Worm (Caenorhabditis elegans) whole organism, mixed stage, embryonic: ENCODE measurements around the gene gyf-1.

Source experiments
- M03D4.4 ChIP-seq: sonication (generic microtip); optimal IDR thresholded peaks from 2 replicates; lab custom pipeline; 2017; ENCODE audit warnings: mild to moderate bottlenecking, missing genetic modification characterization, missing compliant biosample characterization
- bed-3 ChIP-seq: fragments of 200-800 bp; sonication (Bioruptor generic); optimal IDR thresholded peaks from 3 replicates; lab custom pipeline; 2018; ENCODE audit warnings: mild to moderate bottlenecking, missing genetic modification characterization, moderate library complexity, missing compliant biosample characterization
- blmp-1 ChIP-seq: fragments of 150-350 bp; optimal IDR thresholded peaks from 2 replicates; lab custom pipeline; 2014; ENCODE audit warnings: missing biosample characterization, missing genetic modification characterization
- ceh-43 ChIP-seq: fragments of 200-800 bp; sonication (Bioruptor generic); optimal IDR thresholded peaks from 2 replicates; lab custom pipeline; 2018; ENCODE audit warnings: mild to moderate bottlenecking, missing genetic modification characterization, moderate library complexity, missing compliant biosample characterization
- ceh-83 ChIP-seq: fragments of 200-800 bp; sonication (Bioruptor generic); optimal IDR thresholded peaks from 2 replicates; lab custom pipeline; 2018; ENCODE audit warnings: mild to moderate bottlenecking, missing genetic modification characterization, missing compliant biosample characterization
- ces-1 ChIP-seq: fragments of 150-350 bp; optimal IDR thresholded peaks from 2 replicates; lab custom pipeline; 2014; ENCODE audit warnings: missing biosample characterization, missing genetic modification reagents, missing genetic modification characterization
- cnd-1 ChIP-seq: fragments of 200-800 bp; sonication (Bioruptor generic); optimal IDR thresholded peaks from 2 replicates; lab custom pipeline; 2018; ENCODE audit warnings: mild to moderate bottlenecking, missing genetic modification characterization, missing compliant biosample characterization
- drap-1 ChIP-seq: fragments of 200-800 bp; sonication (Bioruptor generic); optimal IDR thresholded peaks from 3 replicates; lab custom pipeline; 2018; ENCODE audit warnings: mild to moderate bottlenecking, missing genetic modification characterization, missing compliant biosample characterization
- elt-1 ChIP-seq: sonication (generic microtip); optimal IDR thresholded peaks from 2 replicates; lab custom pipeline; 2017; ENCODE audit warnings: missing genetic modification characterization, mild to moderate bottlenecking, missing compliant biosample characterization, antibody characterized with exemption, moderate library complexity, borderline replicate concordance; ENCODE audit not compliant: insufficient read depth
- elt-3 ChIP-seq: fragments of 150-350 bp; optimal IDR thresholded peaks from 2 replicates; lab custom pipeline; 2014; ENCODE audit warnings: missing biosample characterization, missing genetic modification characterization
- flh-1 ChIP-seq: fragments of 200-800 bp; sonication (Bioruptor generic); optimal IDR thresholded peaks from 2 replicates; lab custom pipeline; 2018; ENCODE audit warnings: mild to moderate bottlenecking, missing genetic modification characterization, moderate library complexity, missing compliant biosample characterization
- ham-2 ChIP-seq: fragments of 200-800 bp; sonication (Bioruptor generic); optimal IDR thresholded peaks from 2 replicates; lab custom pipeline; 2018; ENCODE audit warnings: mild to moderate bottlenecking, missing genetic modification characterization, missing compliant biosample characterization
- hlh-1 ChIP-seq: fragments of 150-350 bp; optimal IDR thresholded peaks from 2 replicates; lab custom pipeline; 2014; ENCODE audit warnings: missing biosample characterization, missing genetic modification reagents, missing genetic modification characterization
- lin-13 ChIP-seq: fragments of 150-350 bp; optimal IDR thresholded peaks from 2 replicates; lab custom pipeline; 2014; ENCODE audit warnings: missing biosample characterization, missing genetic modification characterization
- lin-32 ChIP-seq: fragments of 200-800 bp; sonication (Bioruptor generic); optimal IDR thresholded peaks from 2 replicates; lab custom pipeline; 2018; ENCODE audit warnings: mild to moderate bottlenecking, missing genetic modification characterization, missing compliant biosample characterization
- lsy-2 ChIP-seq: fragments of 150-350 bp; optimal IDR thresholded peaks from 2 replicates; lab custom pipeline; 2014; ENCODE audit warnings: missing biosample characterization, missing genetic modification characterization
- mab-5 ChIP-seq: fragments of 150-350 bp; optimal IDR thresholded peaks from 2 replicates; lab custom pipeline; 2014; ENCODE audit warnings: missing biosample characterization, missing genetic modification characterization
- mep-1 ChIP-seq: fragments of 150-350 bp; optimal IDR thresholded peaks from 2 replicates; lab custom pipeline; 2017; ENCODE audit warnings: missing biosample characterization, missing genetic modification reagents, missing genetic modification characterization, inconsistent platforms
- mls-2 ChIP-seq: sonication (generic microtip); optimal IDR thresholded peaks from 2 replicates; lab custom pipeline; 2016; ENCODE audit warnings: mild to moderate bottlenecking, missing genetic modification characterization, moderate library complexity, missing compliant biosample characterization
- nhr-12 ChIP-seq: fragments of 150-350 bp; optimal IDR thresholded peaks from 2 replicates; lab custom pipeline; 2014; ENCODE audit warnings: missing biosample characterization, missing genetic modification characterization
- nhr-2 ChIP-seq: fragments of 150-350 bp; optimal IDR thresholded peaks from 2 replicates; lab custom pipeline; 2014; ENCODE audit warnings: missing biosample characterization, missing genetic modification characterization
- nhr-237 ChIP-seq: fragments of 150-350 bp; optimal IDR thresholded peaks from 2 replicates; lab custom pipeline; 2014; ENCODE audit warnings: missing biosample characterization, missing genetic modification characterization
- nhr-28 ChIP-seq: fragments of 150-350 bp; optimal IDR thresholded peaks from 2 replicates; lab custom pipeline; 2014; ENCODE audit warnings: missing biosample characterization, missing genetic modification characterization
- nhr-76 ChIP-seq: sonication (generic microtip); optimal IDR thresholded peaks from 2 replicates; lab custom pipeline; 2017; ENCODE audit warnings: missing biosample characterization, missing genetic modification characterization
- pha-4 ChIP-seq: fragments of 150-350 bp; optimal IDR thresholded peaks from 2 replicates; lab custom pipeline; 2018; ENCODE audit warnings: missing biosample characterization, missing genetic modification reagents, missing genetic modification characterization
- sem-2 ChIP-seq: fragments of 200-800 bp; sonication (Bioruptor generic); optimal IDR thresholded peaks from 2 replicates; lab custom pipeline; 2018; ENCODE audit warnings: mild to moderate bottlenecking, missing genetic modification characterization, missing compliant biosample characterization
- snpc-4 ChIP-seq: fragments of 150-350 bp; optimal IDR thresholded peaks from 2 replicates; lab custom pipeline; 2014; ENCODE audit warnings: missing biosample characterization, missing genetic modification characterization
- tbx-8 ChIP-seq: fragments of 200-800 bp; sonication (Bioruptor generic); optimal IDR thresholded peaks from 2 replicates; lab custom pipeline; 2018; ENCODE audit warnings: mild to moderate bottlenecking, missing genetic modification characterization, moderate library complexity, missing compliant biosample characterization
- unc-120 ChIP-seq: sonication (generic microtip); optimal IDR thresholded peaks from 2 replicates; lab custom pipeline; 2017; ENCODE audit warnings: missing genetic modification characterization, missing compliant biosample characterization; ENCODE audit not compliant: poor library complexity, severe bottlenecking
- unc-39 ChIP-seq: fragments of 150-350 bp; optimal IDR thresholded peaks from 2 replicates; lab custom pipeline; 2014; ENCODE audit warnings: missing biosample characterization, missing genetic modification characterization
- unc-62 ChIP-seq: fragments of 150-350 bp; optimal IDR thresholded peaks from 2 replicates; lab custom pipeline; 2014; ENCODE audit warnings: missing biosample characterization, missing genetic modification reagents, missing genetic modification characterization
- zip-8 ChIP-seq: fragments of 150-350 bp; optimal IDR thresholded peaks from 2 replicates; lab custom pipeline; 2014; ENCODE audit warnings: missing biosample characterization, missing genetic modification characterization
- ztf-11 ChIP-seq: fragments of 150-350 bp; optimal IDR thresholded peaks from 2 replicates; lab custom pipeline; 2014; ENCODE audit warnings: missing biosample characterization, missing genetic modification characterization

Gene gyf-1

ce11 chrII:6713003-6713402 lies 29.0 kb downstream of the gyf-1 start:
- TF ChIP-seq ham-2 (GFP tag; lab: Kevin White, UChicago): peak; percentile 84
- no peak for TF ChIP-seq nhr-12
- no peak for TF ChIP-seq cnd-1 (tag; lab: Kevin White, UChicago)
- peak; percentile 51 for TF ChIP-seq elt-1 (tag; lab: Kevin White, UChicago)
- TF ChIP-seq mep-1 (tag; lab: Kevin White, UChicago): no peak
- peak; percentile 32 for TF ChIP-seq unc-62 (GFP tag; lab: Kevin White, UChicago)

- TF ChIP-seq blmp-1 (tag; lab: Kevin White, UChicago): peak; percentile 82
- TF ChIP-seq mep-1 (tag; lab: Kevin White, UChicago): no peak
- TF ChIP-seq ztf-11 (tag; lab: Kevin White, UChicago): no peak
- TF ChIP-seq elt-1 (tag; lab: Kevin White, UChicago): peak; percentile 8
- TF ChIP-seq bed-3 (GFP tag; lab: Kevin White, UChicago): no peak
- no peak for TF ChIP-seq nhr-2 (tag; lab: Kevin White, UChicago)
- TF ChIP-seq nhr-28 (tag; lab: Kevin White, UChicago): no peak
- no peak for TF ChIP-seq tbx-8 (GFP tag; lab: Kevin White, UChicago)
- no peak for TF ChIP-seq ces-1 (GFP tag; lab: Kevin White, UChicago)
- no peak for TF ChIP-seq lin-13
- TF ChIP-seq drap-1 (GFP tag; lab: Kevin White, UChicago): no peak
- TF ChIP-seq pha-4 (tag; lab: Kevin White, UChicago): no peak
- TF ChIP-seq sem-2 (GFP tag; lab: Kevin White, UChicago): no peak
- TF ChIP-seq nhr-237: no peak
- peak; percentile 23 for TF ChIP-seq unc-62 (GFP tag; lab: Kevin White, UChicago)
- no peak for TF ChIP-seq snpc-4 (tag; lab: Kevin White, UChicago)
- no peak for TF ChIP-seq mab-5 (tag; lab: Kevin White, UChicago)
- TF ChIP-seq hlh-1 (tag; lab: Kevin White, UChicago): no peak
- no peak for TF ChIP-seq nhr-76 (tag; lab: Kevin White, UChicago)
- TF ChIP-seq zip-8 (tag; lab: Kevin White, UChicago): no peak
- peak; percentile 34 for TF ChIP-seq elt-3 (tag; lab: Kevin White, UChicago)
Measured at ce11 chrII:6713832-6714342, 29.9 kb downstream of the gyf-1 start, which contains the start of gene dpy-2. dpy-2 (plus strand) TSS chrII:6714292.

ce11 chrII:6715853-6716252 lies 31.8 kb downstream of the gyf-1 start:
- TF ChIP-seq nhr-28 (tag; lab: Kevin White, UChicago) (no peak), bed-3 (GFP tag; lab: Kevin White, UChicago) (no peak), drap-1 (GFP tag; lab: Kevin White, UChicago) (no peak), unc-62 (GFP tag; lab: Kevin White, UChicago) (no peak), flh-1 (GFP tag; lab: Kevin White, UChicago) (no peak), ztf-11 (tag; lab: Kevin White, UChicago) (no peak), M03D4.4 (no peak), lin-32 (GFP tag; lab: Kevin White, UChicago) (no peak), ceh-83 (GFP tag; lab: Kevin White, UChicago) (no peak), mab-5 (tag; lab: Kevin White, UChicago) (no peak), ham-2 (GFP tag; lab: Kevin White, UChicago) (no peak), unc-120 (tag; lab: Kevin White, UChicago) (no peak), tbx-8 (GFP tag; lab: Kevin White, UChicago) (no peak), ces-1 (GFP tag; lab: Kevin White, UChicago) (no peak), hlh-1 (tag; lab: Kevin White, UChicago) (no peak), lin-13 (no peak), ceh-43 (GFP tag; lab: Kevin White, UChicago) (no peak), nhr-12 (no peak)
- TF ChIP-seq, all 35 proteins: peak for 0

- TF ChIP-seq unc-39 (tag; lab: Kevin White, UChicago) (no peak), nhr-76 (tag; lab: Kevin White, UChicago) (no peak), elt-1 (tag; lab: Kevin White, UChicago) (no peak), mls-2 (tag; lab: Kevin White, UChicago) (no peak), unc-120 (tag; lab: Kevin White, UChicago) (no peak), M03D4.4 (no peak), ces-1 (GFP tag; lab: Kevin White, UChicago) (no peak), lsy-2 (tag; lab: Kevin White, UChicago) (no peak), pha-4 (tag; lab: Kevin White, UChicago) (no peak), mab-5 (tag; lab: Kevin White, UChicago) (no peak), lin-13 (no peak)
Measured at ce11 chrII:6716638-6717037, 32.6 kb downstream of the gyf-1 start, which contains the start of the genes T14B4.5 and T14B4.20. T14B4.5 (plus strand) TSS chrII:6716863. T14B4.20 (plus strand) TSS chrII:6716901.
